Worm (Caenorhabditis elegans): Measurements from ENCODE around the gene atp-4.
A peak's percentile ranks its signal among the peaks of the same experiment; 100 is the strongest.

DNA sequence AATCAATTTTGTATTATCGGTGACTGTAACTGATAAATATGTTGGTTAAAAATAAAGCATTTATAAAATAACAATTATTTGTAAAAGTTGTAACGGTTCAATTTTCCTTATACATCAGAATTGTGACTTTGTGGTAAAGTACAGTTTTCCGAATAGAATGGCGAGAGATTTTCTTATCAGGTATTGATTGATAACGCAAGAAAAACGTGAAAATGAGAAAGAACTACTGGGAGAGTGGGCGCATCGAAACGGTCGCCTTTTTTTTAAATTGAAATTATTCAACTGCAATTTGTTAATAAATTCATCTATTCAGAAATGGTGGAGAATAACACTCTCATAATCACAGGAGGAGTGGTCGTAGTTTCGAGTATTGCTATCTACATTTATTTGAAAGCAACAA is 9.4 kb upstream of the atp-4 start, which contains the start of gene hpo-19:
- no peak for TF ChIP-seq elt-3 (tag; optimal IDR thresholded peaks at IDR 0.05)
- TF ChIP-seq ceh-16 (tag; optimal IDR thresholded peaks at IDR 0.05), result no peak
- TF ChIP-seq nhr-12 (tag; optimal IDR thresholded peaks at IDR 0.05), result no peak
- TF ChIP-seq zag-1 (tag; optimal IDR thresholded peaks at IDR 0.05), result no peak
- TF ChIP-seq unc-39 (tag; optimal IDR thresholded peaks at IDR 0.05), result no peak
- no peak for TF ChIP-seq nhr-25 (tag; optimal IDR thresholded peaks at IDR 0.05)
- TF ChIP-seq ama-1 (optimal IDR thresholded peaks at IDR 0.05), result no peak
- TF ChIP-seq pha-4 (tag; optimal IDR thresholded peaks at IDR 0.05), result no peak
- no peak for TF ChIP-seq ztf-4 (tag; optimal IDR thresholded peaks at IDR 0.05)
- peak; percentile 55 for TF ChIP-seq elt-2 (tag; optimal IDR thresholded peaks at IDR 0.05)
- TF ChIP-seq tbx-2 (tag; optimal IDR thresholded peaks at IDR 0.05), result no peak
- no peak for TF ChIP-seq unc-62 (GFP tag; optimal IDR thresholded peaks at IDR 0.05)
